Worm (Caenorhabditis elegans): Measurements from ENCODE around the gene smcr-8.

The smcr-8 gene

ce11 chrIII:5024393-5024964 is 25.3 kb downstream of the smcr-8 start, which contains the start of gene pcf-11 (continued):
- TF ChIP-seq hif-1 (tag; optimal IDR thresholded peaks at IDR 0.05) (no peak), cey-2 (tag; optimal IDR thresholded peaks at IDR 0.05; ENCODE audit: borderline replicate concordance, insufficient read depth) (no peak), F37D6.2 (tag; optimal IDR thresholded peaks at IDR 0.05) (no peak), nhr-10 (tag; optimal IDR thresholded peaks at IDR 0.05) (no peak), gei-8 (GFP tag; optimal IDR thresholded peaks at IDR 0.05) (no peak), daf-16 (GFP tag; optimal IDR thresholded peaks at IDR 0.05) (no peak), daf-16 (tag; optimal IDR thresholded peaks at IDR 0.05) (peak; percentile 27), nhr-6 (tag; optimal IDR thresholded peaks at IDR 0.05) (peak; percentile 50), aha-1 (tag) (peak; percentile 86), ces-1 (GFP tag; optimal IDR thresholded peaks at IDR 0.05) (no peak), ceh-32 (tag; optimal IDR thresholded peaks at IDR 0.05; ENCODE audit: poor library complexity) (no peak), jun-1 (tag; optimal IDR thresholded peaks at IDR 0.05) (no peak), unc-39 (tag; optimal IDR thresholded peaks at IDR 0.05) (no peak), sdz-12 (GFP tag; optimal IDR thresholded peaks at IDR 0.05) (no peak), spr-1 (tag; optimal IDR thresholded peaks at IDR 0.05) (no peak), pha-4 (GFP tag; IDR thresholded peaks at IDR 0.05) (no peak), pha-4 (tag; optimal IDR thresholded peaks at IDR 0.05) (no peak), zip-11 (GFP tag; IDR thresholded peaks at IDR 0.05) (no peak), lin-29 (GFP tag; IDR thresholded peaks at IDR 0.05) (no peak), dmd-9 (GFP tag; IDR thresholded peaks at IDR 0.05) (no peak), ztf-11 (tag; optimal IDR thresholded peaks at IDR 0.05) (no peak), lin-13 (GFP tag; optimal IDR thresholded peaks at IDR 0.05) (peak; percentile 68), zfp-2 (tag; optimal IDR thresholded peaks at IDR 0.05) (no peak), mdt-29 (GFP tag; IDR thresholded peaks at IDR 0.05) (0 out of 2 replicates have a peak, but pooled peaks have one; percentile 6), egl-43 (GFP tag; IDR thresholded peaks at IDR 0.05) (no peak), unc-130 (GFP tag; optimal IDR thresholded peaks at IDR 0.05) (peak; percentile 7), ztf-7 (tag; optimal IDR thresholded peaks at IDR 0.05) (no peak), tag-97 (GFP tag; IDR thresholded peaks at IDR 0.05) (no peak), Y48G9A.11 (GFP tag; IDR thresholded peaks at IDR 0.05) (no peak), daf-12 (tag; optimal IDR thresholded peaks at IDR 0.05) (no peak), spr-3 (GFP tag; optimal IDR thresholded peaks at IDR 0.05) (no peak), nhr-237 (tag; optimal IDR thresholded peaks at IDR 0.05) (no peak), R02D3.7 (tag; optimal IDR thresholded peaks at IDR 0.05) (no peak), zip-2 (tag; optimal IDR thresholded peaks at IDR 0.05) (no peak), D1046.2 (GFP tag; IDR thresholded peaks at IDR 0.05) (no peak), mep-1 (tag; optimal IDR thresholded peaks at IDR 0.05) (peak; percentile 64), dve-1 (tag; optimal IDR thresholded peaks at IDR 0.05; ENCODE audit: insufficient read depth) (peak; percentile 53), arid-1 (GFP tag; conservative IDR thresholded peaks at IDR 0.05) (no peak), nhr-102 (tag; optimal IDR thresholded peaks at IDR 0.05) (no peak), duxl-1 (tag; optimal IDR thresholded peaks at IDR 0.05; ENCODE audit: poor library complexity) (no peak), zfp-3 (GFP tag; conservative IDR thresholded peaks at IDR 0.05) (no peak), ceh-82 (tag; optimal IDR thresholded peaks at IDR 0.05) (no peak), F26F4.8 (GFP tag; conservative IDR thresholded peaks at IDR 0.05) (no peak), F10B5.3 (tag; optimal IDR thresholded peaks at IDR 0.05) (no peak), snpc-1.2 (GFP tag; IDR thresholded peaks at IDR 0.05) (no peak), zag-1 (tag; optimal IDR thresholded peaks at IDR 0.05) (no peak), nhr-28 (tag; optimal IDR thresholded peaks at IDR 0.05) (peak; percentile 50), mes-2 (tag; optimal IDR thresholded peaks at IDR 0.05; ENCODE audit: poor library complexity, severe bottlenecking) (peak; percentile 75), vab-7 (GFP tag; IDR thresholded peaks at IDR 0.05) (no peak), lin-38 (GFP tag; IDR thresholded peaks at IDR 0.05) (peak; percentile 50), F44E2.7 (GFP tag; IDR thresholded peaks at IDR 0.05) (no peak), Y75B8A.6 (GFP tag; IDR thresholded peaks at IDR 0.05) (no peak)
